Worm (Caenorhabditis elegans): ENCODE measurements around the gene E02A10.4.
A peak's percentile ranks its signal among the peaks of the same experiment; 100 is the strongest.

Gene E02A10.4

ce11 chrV:12530129-12530528, 37.6 kb downstream of the E02A10.4 start:
- TF ChIP-seq ceh-45 (GFP tag; IDR thresholded peaks at IDR 0.05) (no peak), Y22D7AL.16 (tag; optimal IDR thresholded peaks at IDR 0.05) (no peak), ceh-14 (tag; optimal IDR thresholded peaks at IDR 0.05) (no peak), pros-1 (tag; optimal IDR thresholded peaks at IDR 0.05) (no peak), dmd-4 (tag; optimal IDR thresholded peaks at IDR 0.05; ENCODE audit: borderline replicate concordance) (no peak), pax-1 (tag; optimal IDR thresholded peaks at IDR 0.05) (no peak), gmeb-2 (tag; optimal IDR thresholded peaks at IDR 0.05) (no peak), lim-6 (tag; optimal IDR thresholded peaks at IDR 0.05) (no peak), F13H6.1 (tag; optimal IDR thresholded peaks at IDR 0.05) (no peak), C38D4.7 (GFP tag; optimal IDR thresholded peaks at IDR 0.05) (no peak), unc-86 (tag; optimal IDR thresholded peaks at IDR 0.05) (no peak), pat-9 (tag; optimal IDR thresholded peaks at IDR 0.05) (no peak), ceh-30 (tag; optimal IDR thresholded peaks at IDR 0.05) (no peak), hlh-13 (GFP tag; optimal IDR thresholded peaks at IDR 0.05) (no peak), fkh-10 (GFP tag; optimal IDR thresholded peaks at IDR 0.05) (no peak), pha-4 (tag; optimal IDR thresholded peaks at IDR 0.05) (no peak)

- TF ChIP-seq npax-4 (tag; optimal IDR thresholded peaks at IDR 0.05) (no peak), elt-2 (tag; optimal IDR thresholded peaks at IDR 0.05) (peak; percentile 16), nfya-1 (tag; optimal IDR thresholded peaks at IDR 0.05) (peak; percentile 1)
Observed at ce11 chrV:12528919-12529318, 38.8 kb downstream of the E02A10.4 start.

- TF ChIP-seq ceh-6 (GFP tag; optimal IDR thresholded peaks at IDR 0.05) (no peak), odd-2 (tag; optimal IDR thresholded peaks at IDR 0.05) (no peak), unc-3 (GFP tag; conservative IDR thresholded peaks at IDR 0.05) (no peak), unc-3 (tag; optimal IDR thresholded peaks at IDR 0.05) (no peak), sdc-2 (tag; optimal IDR thresholded peaks at IDR 0.05) (no peak), lin-11 (tag; optimal IDR thresholded peaks at IDR 0.05) (no peak), ref-2 (tag; optimal IDR thresholded peaks at IDR 0.05) (no peak), gmeb-2 (tag; optimal IDR thresholded peaks at IDR 0.05) (no peak), pqm-1 (tag; optimal IDR thresholded peaks at IDR 0.05) (no peak), ceh-14 (tag; optimal IDR thresholded peaks at IDR 0.05) (no peak), pag-3 (tag; optimal IDR thresholded peaks at IDR 0.05; ENCODE audit: borderline replicate concordance) (no peak)
Observed at ce11 chrV:12526758-12527157, 41.0 kb downstream of the E02A10.4 start, which contains the start of gene F45D3.1. Gene F45D3.1, plus strand, starts transcription at chrV:12527058.

- no peak for TF ChIP-seq ceh-45 (GFP tag; IDR thresholded peaks at IDR 0.05)
- TF ChIP-seq tbx-2 (tag; optimal IDR thresholded peaks at IDR 0.05): no peak
- no peak for TF ChIP-seq sox-2 (GFP tag; IDR thresholded peaks at IDR 0.05)
- TF ChIP-seq C38D4.7 (GFP tag; optimal IDR thresholded peaks at IDR 0.05): no peak
- TF ChIP-seq ceh-24 (tag; optimal IDR thresholded peaks at IDR 0.05): no peak
- TF ChIP-seq ztf-16 (tag; optimal IDR thresholded peaks at IDR 0.05): no peak
- no peak for TF ChIP-seq unc-55 (GFP tag; optimal IDR thresholded peaks at IDR 0.05)
- no peak for TF ChIP-seq ceh-30 (tag; optimal IDR thresholded peaks at IDR 0.05)
- no peak for TF ChIP-seq ets-4 (tag; optimal IDR thresholded peaks at IDR 0.05)
- TF ChIP-seq fax-1 (tag; optimal IDR thresholded peaks at IDR 0.05): no peak
- no peak for TF ChIP-seq ceh-34 (tag; optimal IDR thresholded peaks at IDR 0.05)
- TF ChIP-seq pax-1 (tag; optimal IDR thresholded peaks at IDR 0.05): no peak
- no peak for TF ChIP-seq ttx-3 (tag; optimal IDR thresholded peaks at IDR 0.05)
- TF ChIP-seq F13H6.1 (tag; optimal IDR thresholded peaks at IDR 0.05): no peak
- no peak for TF ChIP-seq unc-3 (GFP tag; conservative IDR thresholded peaks at IDR 0.05)
- TF ChIP-seq unc-3 (tag; optimal IDR thresholded peaks at IDR 0.05): no peak
- no peak for TF ChIP-seq pha-4 (tag; optimal IDR thresholded peaks at IDR 0.05)
- no peak for TF ChIP-seq ceh-19 (GFP tag; optimal IDR thresholded peaks at IDR 0.05)
- TF ChIP-seq madf-2 (tag; optimal IDR thresholded peaks at IDR 0.05): no peak
- TF ChIP-seq odd-2 (tag; optimal IDR thresholded peaks at IDR 0.05): no peak
Observed at ce11 chrV:12526124-12526523, 41.6 kb downstream of the E02A10.4 start.
